Fruit fly (Drosophila melanogaster) whole organism, prepupa: ENCODE data around the gene Phs.
A peak's percentile ranks its signal among the peaks of the same experiment; 100 is the strongest.

Experiments used
- Blimp-1 ChIP-seq: fragments of 200-800 bp; sonication (Bioruptor generic); optimal IDR thresholded peaks from 3 replicates; lab custom pipeline; 2017; ENCODE audit warnings: missing biosample characterization, missing genetic modification characterization, mild to moderate bottlenecking, moderate library complexity, missing genetic modification reagents
- CG10631 ChIP-seq: fragments of 200-800 bp; sonication (Bioruptor generic); optimal IDR thresholded peaks from 2 replicates; lab custom pipeline; 2016; ENCODE audit warnings: missing biosample characterization, missing genetic modification characterization
- CG10669 ChIP-seq: fragments of 200-800 bp; sonication (Bioruptor generic); optimal IDR thresholded peaks from 3 replicates; lab custom pipeline; 2018; ENCODE audit warnings: missing biosample characterization, mild to moderate bottlenecking, missing genetic modification characterization, moderate library complexity
- CG11762 ChIP-seq: fragments of 200-800 bp; sonication (Bioruptor generic); optimal IDR thresholded peaks from 3 replicates; lab custom pipeline; 2016; ENCODE audit warnings: missing biosample characterization, missing genetic modification characterization; ENCODE audit not compliant: insufficient read depth
- CG11902 ChIP-seq: fragments of 200-800 bp; sonication (Bioruptor generic); optimal IDR thresholded peaks from 3 replicates; lab custom pipeline; 2016; ENCODE audit warnings: missing biosample characterization, missing genetic modification characterization
- CG15336 ChIP-seq: fragments of 200-800 bp; sonication (Bioruptor generic); IDR thresholded peaks from 2 replicates; pipeline ENCODE4 v1.3.6; 2022; ENCODE audit warnings: missing biosample characterization, missing genetic modification characterization
- CG1621 ChIP-seq: fragments of 200-800 bp; sonication (Bioruptor generic); optimal IDR thresholded peaks from 3 replicates; lab custom pipeline; 2018; ENCODE audit warnings: missing biosample characterization, mild to moderate bottlenecking, missing genetic modification characterization
- CG16779 ChIP-seq: fragments of 200-800 bp; sonication (Bioruptor generic); optimal IDR thresholded peaks from 3 replicates; lab custom pipeline; 2017; ENCODE audit warnings: missing biosample characterization, mild to moderate bottlenecking, missing genetic modification characterization
- CG3032 ChIP-seq: fragments of 200-800 bp; optimal IDR thresholded peaks from 2 replicates; lab custom pipeline; 2019; ENCODE audit warnings: missing biosample characterization, mild to moderate bottlenecking, missing genetic modification characterization, moderate library complexity
- CG31627 ChIP-seq: fragments of 200-800 bp; sonication (Bioruptor generic); optimal IDR thresholded peaks from 3 replicates; lab custom pipeline; 2016; ENCODE audit warnings: missing biosample characterization, missing genetic modification characterization
- CG32006 ChIP-seq: fragments of 200-800 bp; sonication (Bioruptor generic); optimal IDR thresholded peaks from 3 replicates; lab custom pipeline; 2017; ENCODE audit warnings: missing biosample characterization, mild to moderate bottlenecking, missing genetic modification characterization
- CG34406 ChIP-seq: fragments of 200-800 bp; sonication (Bioruptor generic); optimal IDR thresholded peaks from 3 replicates; lab custom pipeline; 2016; ENCODE audit warnings: missing biosample characterization, missing genetic modification characterization
- CG3919 ChIP-seq: fragments of 200-800 bp; sonication (Bioruptor generic); optimal IDR thresholded peaks from 3 replicates; lab custom pipeline; 2016; ENCODE audit warnings: missing biosample characterization, missing genetic modification characterization
- CG4318 ChIP-seq: fragments of 200-800 bp; sonication (Bioruptor generic); optimal IDR thresholded peaks from 3 replicates; lab custom pipeline; 2017; ENCODE audit warnings: missing biosample characterization, mild to moderate bottlenecking, missing genetic modification characterization
- CG6163 ChIP-seq: fragments of 200-800 bp; sonication (Bioruptor generic); IDR thresholded peaks from 3 replicates; pipeline ENCODE4 v1.3.6; 2022; ENCODE audit warnings: missing biosample characterization, missing genetic modification characterization
- CG6276 ChIP-seq: fragments of 200-800 bp; sonication (Bioruptor generic); optimal IDR thresholded peaks from 2 replicates; lab custom pipeline; 2017; ENCODE audit warnings: missing biosample characterization, mild to moderate bottlenecking, missing genetic modification characterization
- CG6808 ChIP-seq: fragments of 200-800 bp; sonication (Bioruptor generic); optimal IDR thresholded peaks from 3 replicates; lab custom pipeline; 2017; ENCODE audit warnings: missing biosample characterization, missing genetic modification characterization, mild to moderate bottlenecking, moderate library complexity, missing genetic modification reagents
- CG6854 ChIP-seq: fragments of 200-800 bp; sonication (Bioruptor generic); optimal IDR thresholded peaks from 2 replicates; lab custom pipeline; 2017; ENCODE audit warnings: missing biosample characterization, mild to moderate bottlenecking, missing genetic modification characterization
- CG8119 ChIP-seq: fragments of 200-800 bp; sonication (Bioruptor generic); IDR thresholded peaks from 3 replicates; pipeline ENCODE4 v1.3.6; 2022; ENCODE audit warnings: missing biosample characterization, missing genetic modification characterization
- CG8319 ChIP-seq: fragments of 200-800 bp; sonication (Bioruptor generic); optimal IDR thresholded peaks from 3 replicates; lab custom pipeline; 2016; ENCODE audit warnings: missing biosample characterization, missing genetic modification characterization
- CG8632 ChIP-seq: fragments of 200-800 bp; sonication (Bioruptor generic); optimal IDR thresholded peaks from 3 replicates; lab custom pipeline; 2016; ENCODE audit warnings: missing biosample characterization, missing genetic modification characterization
- CG9139 ChIP-seq: fragments of 200-800 bp; sonication (Bioruptor generic); optimal IDR thresholded peaks from 3 replicates; lab custom pipeline; 2017; ENCODE audit warnings: missing biosample characterization, mild to moderate bottlenecking, missing genetic modification characterization
- Eip75B ChIP-seq: fragments of 200-800 bp; sonication (Bioruptor generic); optimal IDR thresholded peaks from 3 replicates; lab custom pipeline; 2016; ENCODE audit warnings: missing biosample characterization, missing genetic modification characterization
- Eip78C ChIP-seq: fragments of 200-800 bp; sonication (Bioruptor generic); peaks from one replicate; lab custom pipeline; 2016; ENCODE audit warnings: missing biosample characterization, missing genetic modification characterization
- Ets21C ChIP-seq: fragments of 200-800 bp; sonication (Bioruptor generic); optimal IDR thresholded peaks from 3 replicates; lab custom pipeline; 2016; ENCODE audit warnings: missing biosample characterization, missing genetic modification characterization
- Ets96B ChIP-seq: fragments of 200-800 bp; optimal IDR thresholded peaks from 2 replicates; lab custom pipeline; 2019; ENCODE audit warnings: missing biosample characterization, mild to moderate bottlenecking, missing genetic modification characterization, moderate library complexity
- Gug ChIP-seq: fragments of 200-800 bp; sonication (Bioruptor generic); IDR thresholded peaks from 2 replicates; pipeline ENCODE4 v1.3.6; 2022; ENCODE audit warnings: missing biosample characterization, missing genetic modification characterization
- Hr38 ChIP-seq: sonication (Bioruptor generic); optimal IDR thresholded peaks from 2 replicates; lab custom pipeline; 2016; ENCODE audit warnings: missing biosample characterization, missing genetic modification characterization
- Hr39 ChIP-seq: fragments of 200-800 bp; sonication (Bioruptor generic); optimal IDR thresholded peaks from 2 replicates; lab custom pipeline; 2016; ENCODE audit warnings: missing biosample characterization, missing genetic modification characterization
- Hr4 ChIP-seq: fragments of 200-800 bp; sonication (Bioruptor generic); optimal IDR thresholded peaks from 3 replicates; lab custom pipeline; 2016; ENCODE audit warnings: missing biosample characterization, missing genetic modification characterization
- OdsH ChIP-seq: fragments of 200-800 bp; sonication (Bioruptor generic); optimal IDR thresholded peaks from 3 replicates; lab custom pipeline; 2016; ENCODE audit warnings: missing biosample characterization, missing genetic modification characterization
- Smox ChIP-seq: fragments of 200-800 bp; sonication (Bioruptor generic); optimal IDR thresholded peaks from 3 replicates; lab custom pipeline; 2016; ENCODE audit warnings: missing biosample characterization, missing genetic modification characterization
- Sox102F ChIP-seq: fragments of 200-800 bp; sonication (Bioruptor generic); optimal IDR thresholded peaks from 2 replicates; lab custom pipeline; 2016; ENCODE audit warnings: missing biosample characterization, mild to moderate bottlenecking, missing genetic modification characterization
- Sox14 ChIP-seq: fragments of 200-800 bp; sonication (Bioruptor generic); optimal IDR thresholded peaks from 3 replicates; lab custom pipeline; 2016; ENCODE audit warnings: missing biosample characterization, missing genetic modification characterization
- achi ChIP-seq: fragments of 200-800 bp; sonication (Bioruptor generic); optimal IDR thresholded peaks from 3 replicates; lab custom pipeline; 2016; ENCODE audit warnings: missing biosample characterization, missing genetic modification characterization
- acj6 ChIP-seq: fragments of 200-800 bp; sonication (Bioruptor generic); optimal IDR thresholded peaks from 3 replicates; lab custom pipeline; 2016; ENCODE audit warnings: missing biosample characterization, missing genetic modification characterization
- cyc ChIP-seq: fragments of 200-800 bp; sonication (Bioruptor generic); optimal IDR thresholded peaks from 3 replicates; lab custom pipeline; 2016; ENCODE audit warnings: missing biosample characterization, missing genetic modification characterization
- dac ChIP-seq: fragments of 200-800 bp; sonication (Bioruptor generic); optimal IDR thresholded peaks from 2 replicates; lab custom pipeline; 2017; ENCODE audit warnings: missing biosample characterization, mild to moderate bottlenecking, missing genetic modification characterization
- eg ChIP-seq: fragments of 200-800 bp; sonication (Bioruptor generic); IDR thresholded peaks from 3 replicates; pipeline ENCODE4 v1.3.6; 2022; ENCODE audit warnings: missing biosample characterization, missing genetic modification characterization
- esn ChIP-seq: fragments of 200-800 bp; sonication (Bioruptor generic); optimal IDR thresholded peaks from 2 replicates; lab custom pipeline; 2016; ENCODE audit warnings: missing biosample characterization, mild to moderate bottlenecking, missing genetic modification characterization, moderate library complexity
- fd59A ChIP-seq: fragments of 200-800 bp; sonication (Bioruptor generic); optimal IDR thresholded peaks from 2 replicates; lab custom pipeline; 2017; ENCODE audit warnings: missing biosample characterization, mild to moderate bottlenecking, missing genetic modification characterization, missing genetic modification reagents
- fd85E ChIP-seq: fragments of 200-800 bp; sonication (Bioruptor generic); optimal IDR thresholded peaks from 3 replicates; lab custom pipeline; 2016; ENCODE audit warnings: missing biosample characterization, missing genetic modification characterization
- fkh ChIP-seq: fragments of 200-800 bp; sonication (Bioruptor generic); optimal IDR thresholded peaks from 3 replicates; lab custom pipeline; 2017; ENCODE audit warnings: missing biosample characterization, mild to moderate bottlenecking, missing genetic modification characterization, moderate library complexity
- net ChIP-seq: fragments of 200-800 bp; sonication (Bioruptor generic); optimal IDR thresholded peaks from 3 replicates; lab custom pipeline; 2016; ENCODE audit warnings: missing biosample characterization, missing genetic modification characterization
- pdm3 ChIP-seq: fragments of 200-800 bp; sonication (Bioruptor generic); optimal IDR thresholded peaks from 3 replicates; lab custom pipeline; 2016; ENCODE audit warnings: missing biosample characterization, missing genetic modification characterization
- salr ChIP-seq, 2 experiments: fragments of 200-800 bp; sonication (Bioruptor generic); optimal IDR thresholded peaks; 3 replicates each; lab custom pipeline; 2016 to 2018; ENCODE audit warnings: missing biosample characterization in 2 of 2, missing genetic modification characterization in 2 of 2, mild to moderate bottlenecking in 1 of 2
- spab ChIP-seq: fragments of 200-800 bp; sonication (Bioruptor generic); optimal IDR thresholded peaks from 2 replicates; lab custom pipeline; 2017; ENCODE audit warnings: missing biosample characterization, mild to moderate bottlenecking, missing genetic modification characterization, missing genetic modification reagents
- ss ChIP-seq, 2 experiments: fragments of 200-800 bp; sonication (Bioruptor generic); optimal IDR thresholded peaks; 2 replicates in 1 of 2; 3 replicates in 1 of 2; lab custom pipeline; 2017 to 2018; ENCODE audit warnings: mild to moderate bottlenecking in 2 of 2, missing biosample characterization in 2 of 2, missing genetic modification characterization in 2 of 2, moderate library complexity in 1 of 2
- svp ChIP-seq: fragments of 200-800 bp; sonication (Bioruptor generic); peaks from one replicate; lab custom pipeline; 2016; ENCODE audit warnings: missing biosample characterization, missing genetic modification characterization
- topi ChIP-seq: fragments of 200-800 bp; sonication (Bioruptor generic); optimal IDR thresholded peaks from 3 replicates; lab custom pipeline; 2016; ENCODE audit warnings: missing biosample characterization, missing genetic modification characterization
- vri ChIP-seq: fragments of 200-800 bp; sonication (Bioruptor generic); optimal IDR thresholded peaks from 3 replicates; lab custom pipeline; 2016; ENCODE audit warnings: missing biosample characterization, mild to moderate bottlenecking, missing genetic modification characterization

Gene Phs

dm6 chr3L:15619626-15620247, at the start of gene Phs:
Gene Phs (plus strand): TSS chr3L:15619901.
- TF ChIP-seq CG6163 (GFP tag; lab: Robert Waterston, UW) (peak; percentile 70), topi (peak; percentile 85), CG8119 (no peak), Eip78C (GFP tag; lab: Kevin White, UChicago) (peak; percentile 85), CG8319 (GFP tag; lab: Kevin White, UChicago) (peak; percentile 59), CG6276 (GFP tag; lab: Kevin White, UChicago) (no peak), pdm3 (GFP tag; lab: Kevin White, UChicago) (peak; percentile 74), CG16779 (peak; percentile 29), dac (GFP tag; lab: Kevin White, UChicago) (peak; percentile 41), Ets96B (tag; lab: Kevin White, UChicago) (peak; percentile 26), cyc (GFP tag; lab: Kevin White, UChicago) (peak; percentile 87), CG1621 (tag; lab: Kevin White, UChicago) (peak; percentile 31), Smox (GFP tag; lab: Kevin White, UChicago) (peak; percentile 58), Hr38 (no peak), Gug (GFP tag; lab: Robert Waterston, UW) (peak; percentile 33; the same call in 1 of the 2 replicates), CG11902 (GFP tag; lab: Kevin White, UChicago) (peak; percentile 63), vri (GFP tag; lab: Kevin White, UChicago) (peak; percentile 81), svp (peak; percentile 85), ss (GFP tag; optimal IDR thresholded peaks at IDR 0.05; lab: Kevin White, UChicago) (peak; percentile 34 to 64), OdsH (GFP tag; lab: Kevin White, UChicago) (peak; percentile 72), salr (GFP tag; optimal IDR thresholded peaks at IDR 0.05; lab: Kevin White, UChicago) (peak; percentile 6 to 51), achi (GFP tag; lab: Kevin White, UChicago) (peak; percentile 68), CG10669 (GFP tag; lab: Kevin White, UChicago) (peak; percentile 65), CG4318 (GFP tag; lab: Kevin White, UChicago) (no peak), acj6 (GFP tag; lab: Kevin White, UChicago) (peak; percentile 61), CG3919 (GFP tag; lab: Kevin White, UChicago) (peak; percentile 90), CG32006 (GFP tag; lab: Kevin White, UChicago) (peak; percentile 59), CG9139 (GFP tag; lab: Kevin White, UChicago) (peak; percentile 16), Blimp-1 (GFP tag; lab: Kevin White, UChicago) (peak; percentile 50), CG15336 (no peak; the same call in 1 of the 2 replicates), Ets21C (GFP tag; lab: Kevin White, UChicago) (peak; percentile 63), CG3032 (tag; lab: Kevin White, UChicago) (peak; percentile 42), CG10631 (GFP tag; lab: Kevin White, UChicago) (peak; percentile 67), CG34406 (GFP tag; lab: Kevin White, UChicago) (peak; percentile 0), CG31627 (GFP tag; lab: Kevin White, UChicago) (peak; percentile 88), CG6854 (GFP tag; lab: Kevin White, UChicago) (peak; percentile 45), Hr4 (peak; percentile 28), esn (peak; percentile 82), fd85E (GFP tag; lab: Kevin White, UChicago) (peak; percentile 65), net (GFP tag; lab: Kevin White, UChicago) (peak; percentile 66), eg (GFP tag; lab: Robert Waterston, UW) (peak; percentile 69), CG6808 (GFP tag; lab: Kevin White, UChicago) (peak; percentile 41), Sox102F (GFP tag; lab: Kevin White, UChicago) (peak; percentile 71), fd59A (GFP tag; lab: Kevin White, UChicago) (peak; percentile 32), spab (GFP tag; lab: Kevin White, UChicago) (peak; percentile 15), Hr39 (GFP tag; lab: Kevin White, UChicago) (peak; percentile 77), Eip75B (GFP tag; lab: Kevin White, UChicago) (peak; percentile 70), Sox14 (peak; percentile 86), CG11762 (GFP tag; lab: Kevin White, UChicago) (no peak), CG8632 (GFP tag; lab: Kevin White, UChicago) (peak; percentile 15), fkh (peak; percentile 57)
